Fruit fly (Drosophila melanogaster) whole organism, prepupa: ENCODE data around the gene sac.

ENCODE experiments used
- CG10631 ChIP-seq: fragments of 200-800 bp; sonication (Bioruptor generic); optimal IDR thresholded peaks from 2 replicates; lab custom pipeline; 2016; ENCODE audit warnings: missing biosample characterization, missing genetic modification characterization
- CG10669 ChIP-seq: fragments of 200-800 bp; sonication (Bioruptor generic); optimal IDR thresholded peaks from 3 replicates; lab custom pipeline; 2018; ENCODE audit warnings: missing biosample characterization, mild to moderate bottlenecking, missing genetic modification characterization, moderate library complexity
- CG11294 ChIP-seq: fragments of 200-800 bp; sonication (Bioruptor generic); IDR thresholded peaks from 2 replicates; pipeline ENCODE4 v1.3.6; 2022; ENCODE audit warnings: missing biosample characterization, missing genetic modification characterization
- CG11762 ChIP-seq: fragments of 200-800 bp; sonication (Bioruptor generic); optimal IDR thresholded peaks from 3 replicates; lab custom pipeline; 2016; ENCODE audit warnings: missing biosample characterization, missing genetic modification characterization; ENCODE audit not compliant: insufficient read depth
- CG15336 ChIP-seq: fragments of 200-800 bp; sonication (Bioruptor generic); IDR thresholded peaks from 2 replicates; pipeline ENCODE4 v1.3.6; 2022; ENCODE audit warnings: missing biosample characterization, missing genetic modification characterization
- CG1621 ChIP-seq: fragments of 200-800 bp; sonication (Bioruptor generic); optimal IDR thresholded peaks from 3 replicates; lab custom pipeline; 2018; ENCODE audit warnings: missing biosample characterization, mild to moderate bottlenecking, missing genetic modification characterization
- CG16779 ChIP-seq: fragments of 200-800 bp; sonication (Bioruptor generic); optimal IDR thresholded peaks from 3 replicates; lab custom pipeline; 2017; ENCODE audit warnings: missing biosample characterization, mild to moderate bottlenecking, missing genetic modification characterization
- CG3032 ChIP-seq: fragments of 200-800 bp; optimal IDR thresholded peaks from 2 replicates; lab custom pipeline; 2019; ENCODE audit warnings: missing biosample characterization, mild to moderate bottlenecking, missing genetic modification characterization, moderate library complexity
- CG31627 ChIP-seq: fragments of 200-800 bp; sonication (Bioruptor generic); optimal IDR thresholded peaks from 3 replicates; lab custom pipeline; 2016; ENCODE audit warnings: missing biosample characterization, missing genetic modification characterization
- CG4318 ChIP-seq: fragments of 200-800 bp; sonication (Bioruptor generic); optimal IDR thresholded peaks from 3 replicates; lab custom pipeline; 2017; ENCODE audit warnings: missing biosample characterization, mild to moderate bottlenecking, missing genetic modification characterization
- CG6163 ChIP-seq: fragments of 200-800 bp; sonication (Bioruptor generic); IDR thresholded peaks from 3 replicates; pipeline ENCODE4 v1.3.6; 2022; ENCODE audit warnings: missing biosample characterization, missing genetic modification characterization
- CG6276 ChIP-seq: fragments of 200-800 bp; sonication (Bioruptor generic); optimal IDR thresholded peaks from 2 replicates; lab custom pipeline; 2017; ENCODE audit warnings: missing biosample characterization, mild to moderate bottlenecking, missing genetic modification characterization
- CG6808 ChIP-seq: fragments of 200-800 bp; sonication (Bioruptor generic); optimal IDR thresholded peaks from 3 replicates; lab custom pipeline; 2017; ENCODE audit warnings: missing biosample characterization, missing genetic modification characterization, mild to moderate bottlenecking, moderate library complexity, missing genetic modification reagents
- CG8119 ChIP-seq: fragments of 200-800 bp; sonication (Bioruptor generic); IDR thresholded peaks from 3 replicates; pipeline ENCODE4 v1.3.6; 2022; ENCODE audit warnings: missing biosample characterization, missing genetic modification characterization
- CG8319 ChIP-seq: fragments of 200-800 bp; sonication (Bioruptor generic); optimal IDR thresholded peaks from 3 replicates; lab custom pipeline; 2016; ENCODE audit warnings: missing biosample characterization, missing genetic modification characterization
- CG8632 ChIP-seq: fragments of 200-800 bp; sonication (Bioruptor generic); optimal IDR thresholded peaks from 3 replicates; lab custom pipeline; 2016; ENCODE audit warnings: missing biosample characterization, missing genetic modification characterization
- CG9139 ChIP-seq: fragments of 200-800 bp; sonication (Bioruptor generic); optimal IDR thresholded peaks from 3 replicates; lab custom pipeline; 2017; ENCODE audit warnings: missing biosample characterization, mild to moderate bottlenecking, missing genetic modification characterization
- Eip75B ChIP-seq: fragments of 200-800 bp; sonication (Bioruptor generic); optimal IDR thresholded peaks from 3 replicates; lab custom pipeline; 2016; ENCODE audit warnings: missing biosample characterization, missing genetic modification characterization
- Eip78C ChIP-seq: fragments of 200-800 bp; sonication (Bioruptor generic); peaks from one replicate; lab custom pipeline; 2016; ENCODE audit warnings: missing biosample characterization, missing genetic modification characterization
- Eip93F ChIP-seq: fragments of 200-800 bp; sonication (Bioruptor generic); optimal IDR thresholded peaks from 2 replicates; lab custom pipeline; 2016; ENCODE audit warnings: missing biosample characterization, mild to moderate bottlenecking, missing genetic modification characterization
- Ets96B ChIP-seq: fragments of 200-800 bp; optimal IDR thresholded peaks from 2 replicates; lab custom pipeline; 2019; ENCODE audit warnings: missing biosample characterization, mild to moderate bottlenecking, missing genetic modification characterization, moderate library complexity
- Hr39 ChIP-seq: fragments of 200-800 bp; sonication (Bioruptor generic); optimal IDR thresholded peaks from 2 replicates; lab custom pipeline; 2016; ENCODE audit warnings: missing biosample characterization, missing genetic modification characterization
- Lpt ChIP-seq: fragments of 200-800 bp; sonication (Bioruptor generic); optimal IDR thresholded peaks from 3 replicates; lab custom pipeline; 2016; ENCODE audit warnings: missing biosample characterization, missing genetic modification characterization
- Met ChIP-seq: fragments of 200-800 bp; sonication (Bioruptor generic); optimal IDR thresholded peaks from 3 replicates; lab custom pipeline; 2016; ENCODE audit warnings: missing biosample characterization, missing genetic modification characterization
- OdsH ChIP-seq: fragments of 200-800 bp; sonication (Bioruptor generic); optimal IDR thresholded peaks from 3 replicates; lab custom pipeline; 2016; ENCODE audit warnings: missing biosample characterization, missing genetic modification characterization
- Smox ChIP-seq: fragments of 200-800 bp; sonication (Bioruptor generic); optimal IDR thresholded peaks from 3 replicates; lab custom pipeline; 2016; ENCODE audit warnings: missing biosample characterization, missing genetic modification characterization
- Sox14 ChIP-seq: fragments of 200-800 bp; sonication (Bioruptor generic); optimal IDR thresholded peaks from 3 replicates; lab custom pipeline; 2016; ENCODE audit warnings: missing biosample characterization, missing genetic modification characterization
- Sox15 ChIP-seq: fragments of 200-800 bp; sonication (Bioruptor generic); optimal IDR thresholded peaks from 3 replicates; lab custom pipeline; 2016; ENCODE audit warnings: missing biosample characterization, missing genetic modification characterization
- dac ChIP-seq: fragments of 200-800 bp; sonication (Bioruptor generic); optimal IDR thresholded peaks from 2 replicates; lab custom pipeline; 2017; ENCODE audit warnings: missing biosample characterization, mild to moderate bottlenecking, missing genetic modification characterization
- eg ChIP-seq: fragments of 200-800 bp; sonication (Bioruptor generic); IDR thresholded peaks from 3 replicates; pipeline ENCODE4 v1.3.6; 2022; ENCODE audit warnings: missing biosample characterization, missing genetic modification characterization
- esn ChIP-seq: fragments of 200-800 bp; sonication (Bioruptor generic); optimal IDR thresholded peaks from 2 replicates; lab custom pipeline; 2016; ENCODE audit warnings: missing biosample characterization, mild to moderate bottlenecking, missing genetic modification characterization, moderate library complexity
- fd59A ChIP-seq: fragments of 200-800 bp; sonication (Bioruptor generic); optimal IDR thresholded peaks from 2 replicates; lab custom pipeline; 2017; ENCODE audit warnings: missing biosample characterization, mild to moderate bottlenecking, missing genetic modification characterization, missing genetic modification reagents
- lz ChIP-seq: fragments of 200-800 bp; sonication (Bioruptor generic); optimal IDR thresholded peaks from 3 replicates; lab custom pipeline; 2016; ENCODE audit warnings: missing biosample characterization, missing genetic modification characterization
- net ChIP-seq: fragments of 200-800 bp; sonication (Bioruptor generic); optimal IDR thresholded peaks from 3 replicates; lab custom pipeline; 2016; ENCODE audit warnings: missing biosample characterization, missing genetic modification characterization
- pdm3 ChIP-seq: fragments of 200-800 bp; sonication (Bioruptor generic); optimal IDR thresholded peaks from 3 replicates; lab custom pipeline; 2016; ENCODE audit warnings: missing biosample characterization, missing genetic modification characterization
- salr ChIP-seq, 2 experiments: fragments of 200-800 bp; sonication (Bioruptor generic); optimal IDR thresholded peaks; 3 replicates each; lab custom pipeline; 2016 to 2018; ENCODE audit warnings: missing biosample characterization in 2 of 2, missing genetic modification characterization in 2 of 2, mild to moderate bottlenecking in 1 of 2
- topi ChIP-seq: fragments of 200-800 bp; sonication (Bioruptor generic); optimal IDR thresholded peaks from 3 replicates; lab custom pipeline; 2016; ENCODE audit warnings: missing biosample characterization, missing genetic modification characterization

Gene sac

DNA sequence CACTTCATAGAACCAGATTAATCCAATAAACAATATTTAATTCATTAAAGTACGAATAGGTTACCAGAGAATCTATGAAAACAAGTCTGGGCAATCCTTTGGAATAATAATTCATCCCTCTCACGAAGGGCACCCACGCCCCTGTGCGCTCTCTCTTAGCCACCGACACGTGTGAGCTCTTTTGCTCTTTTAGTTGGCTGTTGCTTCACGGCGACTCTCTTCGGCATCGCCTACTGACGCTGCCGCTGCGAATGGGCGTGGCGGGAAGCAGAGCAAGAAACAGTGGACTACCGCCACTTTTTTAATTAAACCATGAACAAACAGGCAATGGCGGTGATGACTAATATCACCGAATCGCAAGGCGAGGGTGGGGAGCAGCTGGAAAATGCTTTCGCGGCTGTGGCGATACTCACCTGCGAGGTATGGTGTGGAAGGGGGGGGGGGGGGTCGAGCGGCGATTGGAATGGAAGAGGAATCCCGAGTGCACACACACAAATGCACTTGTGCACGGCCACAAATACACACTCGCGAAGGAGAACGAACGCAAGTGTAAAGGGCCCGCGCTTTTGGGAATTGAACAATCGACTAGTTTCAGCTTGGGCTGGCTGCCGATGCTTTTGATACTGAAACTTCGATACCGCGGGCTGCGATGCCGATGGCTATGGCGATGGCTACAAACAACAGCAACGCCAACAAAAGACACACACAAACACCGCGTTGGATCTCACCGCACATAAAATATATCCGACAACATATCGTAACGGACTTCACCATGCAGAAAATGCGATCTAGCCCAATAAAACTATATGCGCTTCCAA lies 2.2 kb upstream of the sac start (continued):
- peak; percentile 82 for TF ChIP-seq CG8119 (GFP tag; lab: Robert Waterston, UW)
- TF ChIP-seq Eip93F (GFP tag; lab: Kevin White, UChicago), result peak; percentile 71
- TF ChIP-seq eg, result peak; percentile 86
- peak; percentile 90 for TF ChIP-seq lz (GFP tag; lab: Kevin White, UChicago)
- peak; percentile 95 for TF ChIP-seq esn
- TF ChIP-seq Sox14 (GFP tag; lab: Kevin White, UChicago), result peak; percentile 87
- TF ChIP-seq Sox15, result peak; percentile 80
- peak; percentile 51 for TF ChIP-seq CG11294 (GFP tag; lab: Robert Waterston, UW)
- TF ChIP-seq Ets96B, result peak; percentile 73
- TF ChIP-seq CG6808 (GFP tag; lab: Kevin White, UChicago), result peak; percentile 58
- TF ChIP-seq CG8319, result peak; percentile 81
- TF ChIP-seq CG10631 (GFP tag; lab: Kevin White, UChicago), result peak; percentile 81
- TF ChIP-seq net (GFP tag; lab: Kevin White, UChicago), result peak; percentile 87
- peak; percentile 67 for TF ChIP-seq CG3032 (tag; lab: Kevin White, UChicago)
- TF ChIP-seq CG10669 (GFP tag; lab: Kevin White, UChicago), result peak; percentile 84
- peak; percentile 92 for TF ChIP-seq Met (GFP tag; lab: Kevin White, UChicago)
- peak; percentile 67 for TF ChIP-seq CG1621 (tag; lab: Kevin White, UChicago)
- peak; percentile 57 to 78 for TF ChIP-seq salr (GFP tag; optimal IDR thresholded peaks at IDR 0.05; lab: Kevin White, UChicago)
- peak; percentile 42 for TF ChIP-seq dac (GFP tag; lab: Kevin White, UChicago)
- TF ChIP-seq Eip75B (GFP tag; lab: Kevin White, UChicago), result peak; percentile 90
- TF ChIP-seq CG4318 (GFP tag; lab: Kevin White, UChicago), result peak; percentile 42
- TF ChIP-seq Eip78C (GFP tag; lab: Kevin White, UChicago), result peak; percentile 96
- peak; percentile 59 for TF ChIP-seq fd59A
- TF ChIP-seq CG15336 (GFP tag; lab: Robert Waterston, UW), result peak; percentile 78

DNA sequence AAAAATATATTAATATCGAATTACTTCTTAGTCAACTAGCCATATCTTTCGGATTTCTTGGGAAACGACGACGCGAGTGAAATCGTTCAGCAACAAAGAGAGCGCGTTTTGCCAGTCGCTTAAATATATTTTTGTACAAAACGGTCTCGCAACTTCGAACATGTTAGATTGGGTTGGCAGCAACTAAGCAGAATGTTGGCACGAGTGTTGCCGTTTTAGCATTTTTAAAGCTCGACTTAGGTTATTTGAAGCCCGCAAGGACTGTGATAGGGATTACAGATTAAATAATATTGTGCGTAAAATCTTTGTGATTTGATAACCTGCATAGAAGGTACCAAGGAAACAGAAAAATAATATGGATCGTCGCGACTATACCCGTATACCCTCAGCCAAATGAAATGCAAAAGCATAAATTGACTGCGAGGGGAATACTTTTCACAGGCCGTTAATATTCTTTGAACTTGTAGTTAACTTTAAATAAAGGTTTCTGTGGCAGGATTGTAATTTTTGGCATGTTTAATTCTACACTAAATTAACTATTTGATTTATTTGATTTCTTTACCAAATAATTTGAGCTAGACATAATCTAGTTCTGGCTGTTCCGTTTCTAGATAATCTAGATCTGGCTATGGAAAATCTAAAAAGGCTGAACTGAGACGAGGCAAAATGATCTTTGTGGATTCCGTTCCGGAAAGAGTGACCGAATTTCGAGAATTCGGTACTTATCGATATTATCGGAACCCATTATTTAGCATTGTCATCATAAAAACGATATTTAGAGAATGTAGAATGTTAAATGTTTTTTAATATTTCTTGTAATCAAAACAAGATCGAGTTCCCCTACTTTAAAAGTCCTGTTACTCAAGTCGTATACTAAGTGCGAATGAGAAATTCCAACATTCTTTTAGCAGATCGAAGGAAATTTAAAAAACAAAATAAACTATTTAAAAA lies 1.3 kb upstream of the sac start, which contains the start of gene CG31523:
Gene CG31523, minus strand, starts transcription at position 170 of the 951 bp plus-strand sequence.
- TF ChIP-seq CG11762 (GFP tag; lab: Kevin White, UChicago) (no peak), CG8119 (GFP tag; lab: Robert Waterston, UW) (no peak), Met (GFP tag; lab: Kevin White, UChicago) (no peak), Eip78C (GFP tag; lab: Kevin White, UChicago) (peak; percentile 56), OdsH (GFP tag; lab: Kevin White, UChicago) (no peak), Hr39 (GFP tag; lab: Kevin White, UChicago) (no peak)
- TF ChIP-seq, all 60 proteins: peak for 1

DNA sequence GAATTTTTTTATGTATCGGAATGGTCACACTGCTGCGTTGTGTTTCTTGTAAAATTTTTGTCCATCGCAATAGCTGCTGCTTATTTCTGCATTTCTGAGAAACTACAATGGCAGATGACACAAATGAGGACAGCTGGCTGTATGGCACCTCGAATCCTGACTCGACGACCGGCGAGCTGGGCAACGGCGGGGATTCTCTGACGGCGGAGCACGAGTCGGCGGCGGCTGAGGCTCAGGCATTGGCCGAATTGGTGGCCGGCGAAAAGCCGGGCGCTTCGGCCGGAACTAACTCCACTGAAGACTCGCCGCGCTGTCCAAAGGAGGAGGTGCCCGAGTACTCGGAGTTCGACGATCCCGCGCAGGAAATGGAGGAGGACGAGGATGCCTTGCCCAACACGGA lies 4.4 kb downstream of the sac start, which contains the start of gene Fip1:
Gene Fip1, plus strand, starts transcription at position 10 of the 400 bp plus-strand sequence.
- TF ChIP-seq esn, result no peak
- no peak for TF ChIP-seq CG16779 (tag; lab: Kevin White, UChicago)
- no peak for TF ChIP-seq CG1621 (tag; lab: Kevin White, UChicago)
- TF ChIP-seq topi, result no peak
- TF ChIP-seq fd59A, result no peak
- TF ChIP-seq Hr39 (GFP tag; lab: Kevin White, UChicago), result no peak
- no peak for TF ChIP-seq Lpt (GFP tag; lab: Kevin White, UChicago)
- TF ChIP-seq Smox, result no peak
- TF ChIP-seq CG4318 (GFP tag; lab: Kevin White, UChicago), result no peak

DNA sequence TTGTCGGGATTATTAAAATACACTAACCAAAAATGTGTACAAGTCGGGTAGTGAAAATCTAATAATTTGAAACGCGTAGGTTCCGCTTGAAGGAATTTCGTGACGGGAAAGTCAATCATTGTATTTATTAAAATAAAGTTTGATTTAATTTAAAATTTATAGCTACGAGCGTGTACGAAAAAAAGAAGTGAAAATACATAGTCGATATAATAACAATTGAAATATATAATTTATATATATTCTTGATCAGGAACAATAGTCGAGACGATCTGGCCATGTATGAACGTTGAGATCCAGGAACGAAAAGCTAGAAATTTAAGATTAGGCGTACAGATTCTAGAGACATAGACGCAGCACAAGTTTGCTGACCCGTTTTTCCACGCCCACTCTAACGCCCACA lies 25.7 kb downstream of the sac start, which contains the start of gene CG34425:
Gene CG34425, minus strand, starts transcription at position 101 of the 400 bp plus-strand sequence.
- TF ChIP-seq CG31627, result no peak
- TF ChIP-seq topi, result no peak
- no peak for TF ChIP-seq Sox14 (GFP tag; lab: Kevin White, UChicago)
- no peak for TF ChIP-seq Smox
- TF ChIP-seq CG11294 (GFP tag; lab: Robert Waterston, UW), result no peak
- TF ChIP-seq pdm3 (GFP tag; lab: Kevin White, UChicago), result no peak
- TF ChIP-seq CG8632, result no peak
- TF ChIP-seq CG6276 (GFP tag; lab: Kevin White, UChicago), result no peak
- TF ChIP-seq CG6163 (GFP tag; lab: Robert Waterston, UW), result no peak
- TF ChIP-seq CG9139, result no peak
